Fruit fly (Drosophila melanogaster): Measurements from ENCODE around the gene glec.
A peak's percentile ranks its signal among the peaks of the same experiment; 100 is the strongest.

Gene glec

dm6 chr3R:21888696-21889602 is 32.9 kb upstream of the glec start, which contains the start of gene CG43844:
Gene CG43844, plus strand, starts transcription at chr3R:21889539.
- TF ChIP-seq fru (GFP tag; optimal IDR thresholded peaks at IDR 0.05) (peak; percentile 45), HLH106 (tag; optimal IDR thresholded peaks at IDR 0.05) (no peak), ey (GFP tag; optimal IDR thresholded peaks at IDR 0.05) (peak; percentile 6), lola (GFP tag; optimal IDR thresholded peaks at IDR 0.05) (no peak), foxo (GFP tag; optimal IDR thresholded peaks at IDR 0.05) (peak in 1 of 2 experiments; percentile 35), pan (optimal IDR thresholded peaks at IDR 0.05) (no peak), OdsH (GFP tag; optimal IDR thresholded peaks at IDR 0.05) (no peak), dmrt93B (GFP tag; optimal IDR thresholded peaks at IDR 0.05) (no peak), Vsx2 (GFP tag; optimal IDR thresholded peaks at IDR 0.05; ENCODE audit: partially characterized antibody) (no peak), jim (GFP tag; optimal IDR thresholded peaks at IDR 0.05) (no peak), Myc (optimal IDR thresholded peaks at IDR 0.05) (peak; percentile 30), dsf (GFP tag; optimal IDR thresholded peaks at IDR 0.05; ENCODE audit: borderline replicate concordance) (no peak), h (GFP tag; optimal IDR thresholded peaks at IDR 0.05) (peak; percentile 0)

dm6 chr3R:21887588-21888007 is 31.5 kb upstream of the glec start:
- TF ChIP-seq br (GFP tag; optimal IDR thresholded peaks at IDR 0.05): no peak
- no peak for TF ChIP-seq jim (GFP tag; optimal IDR thresholded peaks at IDR 0.05)
- peak; percentile 33 for TF ChIP-seq ey (GFP tag; optimal IDR thresholded peaks at IDR 0.05)
- no peak for TF ChIP-seq usp (GFP tag; optimal IDR thresholded peaks at IDR 0.05)
- TF ChIP-seq CG32264 (GFP tag; optimal IDR thresholded peaks at IDR 0.05): no peak
- TF ChIP-seq CG9705 (GFP tag; optimal IDR thresholded peaks at IDR 0.05): no peak
- TF ChIP-seq HLH106 (tag; optimal IDR thresholded peaks at IDR 0.05): peak; percentile 37
- peak; percentile 19 for TF ChIP-seq Hnf4 (GFP tag; optimal IDR thresholded peaks at IDR 0.05)
- TF ChIP-seq dsf (GFP tag; optimal IDR thresholded peaks at IDR 0.05; ENCODE audit: borderline replicate concordance): no peak
- no peak for TF ChIP-seq pan (optimal IDR thresholded peaks at IDR 0.05)
- no peak for TF ChIP-seq Jra (GFP tag; optimal IDR thresholded peaks at IDR 0.05)
- TF ChIP-seq rgr (GFP tag; optimal IDR thresholded peaks at IDR 0.05): peak; percentile 16
- TF ChIP-seq foxo (GFP tag; optimal IDR thresholded peaks at IDR 0.05): peak in 1 of 2 experiments; percentile 53
- peak; percentile 40 for TF ChIP-seq woc (GFP tag; optimal IDR thresholded peaks at IDR 0.05)
- no peak for TF ChIP-seq N (GFP tag; optimal IDR thresholded peaks at IDR 0.05)
- TF ChIP-seq Dif (GFP tag; optimal IDR thresholded peaks at IDR 0.05; ENCODE audit: partially characterized antibody): no peak
- peak; percentile 56 for TF ChIP-seq fru (GFP tag; optimal IDR thresholded peaks at IDR 0.05)

- TF ChIP-seq Vsx2 (GFP tag; optimal IDR thresholded peaks at IDR 0.05; ENCODE audit: partially characterized antibody) (peak; percentile 80), Hr83 (GFP tag; optimal IDR thresholded peaks at IDR 0.05; ENCODE audit: poor library complexity, severe bottlenecking) (no peak), Hnf4 (GFP tag; optimal IDR thresholded peaks at IDR 0.05) (peak; percentile 24)
These were observed 31.0 kb upstream of the glec start, which contains the start of the genes CG6678 and dnd for dm6 chr3R:21886861-21887587. Gene CG6678, plus strand, starts transcription at chr3R:21887029. Gene dnd, minus strand, starts transcription at chr3R:21887355.

- TF ChIP-seq lola (GFP tag; optimal IDR thresholded peaks at IDR 0.05) (no peak), br (GFP tag; optimal IDR thresholded peaks at IDR 0.05) (no peak), Dif (GFP tag; optimal IDR thresholded peaks at IDR 0.05; ENCODE audit: partially characterized antibody) (no peak), tai (GFP tag; optimal IDR thresholded peaks at IDR 0.05) (no peak), GATAd (GFP tag; optimal IDR thresholded peaks at IDR 0.05) (no peak), Myc (optimal IDR thresholded peaks at IDR 0.05) (no peak), Abd-B (GFP tag; optimal IDR thresholded peaks at IDR 0.05) (no peak), sv (GFP tag; optimal IDR thresholded peaks at IDR 0.05) (no peak), OdsH (GFP tag; optimal IDR thresholded peaks at IDR 0.05) (no peak), Sp1 (GFP tag; optimal IDR thresholded peaks at IDR 0.05) (no peak), N (GFP tag; optimal IDR thresholded peaks at IDR 0.05) (no peak), Jra (GFP tag; optimal IDR thresholded peaks at IDR 0.05) (no peak), Vsx2 (GFP tag; optimal IDR thresholded peaks at IDR 0.05; ENCODE audit: partially characterized antibody) (no peak), dl (GFP tag; optimal IDR thresholded peaks at IDR 0.05; ENCODE audit: insufficient read depth in 1 of 2, partially characterized antibody in 2 of 2) (no peak), CG32264 (GFP tag; optimal IDR thresholded peaks at IDR 0.05) (no peak)
These were observed 29.4 kb upstream of the glec start, which contains the start of gene CG17819 for dm6 chr3R:21885450-21885849. Gene CG17819, minus strand, starts transcription at chr3R:21885550.

Measured in whole organism, wandering third instar larva.